Fruit fly (Drosophila melanogaster) whole organism, embryonic: ENCODE measurements around the gene CG16953.
A peak's percentile ranks its signal among the peaks of the same experiment; 100 is the strongest.

ENCODE experiments used
- ATbp ChIP-seq: fragments of 200-800 bp; sonication (Bioruptor generic); optimal IDR thresholded peaks from 2 replicates; lab custom pipeline; 2017; ENCODE audit warnings: missing biosample characterization, mild to moderate bottlenecking, missing genetic modification characterization, missing genetic modification reagents
- Asciz ChIP-seq: fragments of 200-800 bp; sonication (Bioruptor generic); optimal IDR thresholded peaks from 2 replicates; lab custom pipeline; 2017; ENCODE audit warnings: missing biosample characterization, mild to moderate bottlenecking, missing genetic modification characterization, missing genetic modification reagents
- CG11560 ChIP-seq: fragments of 200-800 bp; sonication (Bioruptor generic); IDR thresholded peaks from 3 replicates; pipeline ENCODE4 v1.3.6; 2022; ENCODE audit warnings: missing biosample characterization, missing genetic modification characterization
- CG11723 ChIP-seq: fragments of 200-800 bp; sonication (Bioruptor generic); optimal IDR thresholded peaks from 2 replicates; lab custom pipeline; 2017; ENCODE audit warnings: missing biosample characterization, mild to moderate bottlenecking, missing genetic modification characterization
- CG12155 ChIP-seq: fragments of 200-800 bp; sonication (Bioruptor generic); optimal IDR thresholded peaks from 3 replicates; lab custom pipeline; 2016; ENCODE audit warnings: missing biosample characterization, missing genetic modification characterization
- CG12744 ChIP-seq: fragments of 200-800 bp; sonication (Bioruptor generic); optimal IDR thresholded peaks from 2 replicates; lab custom pipeline; 2016; ENCODE audit warnings: missing biosample characterization, missing genetic modification characterization
- CG12769 ChIP-seq: fragments of 200-800 bp; sonication (Bioruptor generic); optimal IDR thresholded peaks from 2 replicates; lab custom pipeline; 2019; ENCODE audit warnings: missing biosample characterization, mild to moderate bottlenecking, missing genetic modification characterization, moderate library complexity
- CG13296 ChIP-seq: fragments of 200-800 bp; sonication (Bioruptor generic); optimal IDR thresholded peaks from 3 replicates; lab custom pipeline; 2018; ENCODE audit warnings: missing biosample characterization, mild to moderate bottlenecking, missing genetic modification characterization
- CG13624 ChIP-seq: fragments of 200-800 bp; sonication (Bioruptor generic); optimal IDR thresholded peaks from 2 replicates; lab custom pipeline; 2016; ENCODE audit warnings: missing biosample characterization, missing genetic modification characterization
- CG14050 ChIP-seq: fragments of 200-800 bp; sonication (Bioruptor generic); IDR thresholded peaks from 3 replicates; pipeline ENCODE4 v1.3.6; 2022; ENCODE audit warnings: missing biosample characterization, missing genetic modification characterization
- CG14667 ChIP-seq: fragments of 200-800 bp; sonication (Bioruptor generic); IDR thresholded peaks from 2 replicates; pipeline ENCODE4 v1.3.6; 2022; ENCODE audit warnings: missing biosample characterization, missing genetic modification characterization
- CG15514 ChIP-seq: fragments of 200-800 bp; sonication (Bioruptor generic); optimal IDR thresholded peaks from 3 replicates; lab custom pipeline; 2017; ENCODE audit warnings: missing biosample characterization, missing genetic modification characterization, mild to moderate bottlenecking, moderate library complexity, missing genetic modification reagents
- CG2129 ChIP-seq: fragments of 200-800 bp; sonication (Bioruptor generic); IDR thresholded peaks from 2 replicates; pipeline ENCODE4 v1.3.6; 2022; ENCODE audit warnings: missing biosample characterization, missing genetic modification characterization; ENCODE audit not compliant: partially characterized antibody
- CG30403 ChIP-seq: fragments of 200-800 bp; sonication (Bioruptor generic); optimal IDR thresholded peaks from 3 replicates; lab custom pipeline; 2016; ENCODE audit warnings: missing biosample characterization, missing genetic modification characterization
- CG32532 ChIP-seq: fragments of 200-800 bp; sonication (Bioruptor generic); IDR thresholded peaks from 2 replicates; pipeline ENCODE4 v1.3.6; 2022; ENCODE audit warnings: missing biosample characterization, missing genetic modification characterization
- CG4328 ChIP-seq: fragments of 200-800 bp; sonication (Bioruptor generic); optimal IDR thresholded peaks from 3 replicates; lab custom pipeline; 2017; ENCODE audit warnings: missing biosample characterization, missing genetic modification reagents, missing genetic modification characterization
- CG5245 ChIP-seq: fragments of 200-800 bp; sonication (Bioruptor generic); optimal IDR thresholded peaks from 3 replicates; lab custom pipeline; 2016; ENCODE audit warnings: missing biosample characterization, missing genetic modification characterization
- CG6175 ChIP-seq: fragments of 200-800 bp; sonication (Bioruptor generic); IDR thresholded peaks from 3 replicates; pipeline ENCODE4 v1.3.6; 2022; ENCODE audit warnings: missing biosample characterization, missing genetic modification characterization
- E2f1 ChIP-seq: fragments of 200-800 bp; sonication (Bioruptor generic); IDR thresholded peaks from 2 replicates; pipeline ENCODE4 v1.3.6; 2022; ENCODE audit warnings: missing biosample characterization, missing genetic modification characterization
- Eip74EF ChIP-seq, 2 experiments: fragments of 200-800 bp in 1 of 2; fragments of >200 bp in 1 of 2; sonication (Bioruptor generic) in 1 of 2; optimal IDR thresholded peaks; 2 replicates each; lab custom pipeline; 2017 to 2019; ENCODE audit warnings: missing biosample characterization in 2 of 2, missing genetic modification characterization in 2 of 2, mild to moderate bottlenecking in 1 of 2, moderate library complexity in 1 of 2
- Fer2 ChIP-seq: fragments of 200-800 bp; sonication (Bioruptor generic); optimal IDR thresholded peaks from 2 replicates; lab custom pipeline; 2018; ENCODE audit warnings: missing biosample characterization, mild to moderate bottlenecking, missing genetic modification characterization, moderate library complexity
- Hey ChIP-seq: fragments of 200-800 bp; sonication (Bioruptor generic); optimal IDR thresholded peaks from 3 replicates; lab custom pipeline; 2018; ENCODE audit warnings: missing biosample characterization, mild to moderate bottlenecking, missing genetic modification characterization
- Hr39 ChIP-seq: fragments of >200 bp; optimal IDR thresholded peaks from 2 replicates; lab custom pipeline; 2017
- Kr ChIP-seq: fragments of 200-800 bp; sonication (Bioruptor generic); optimal IDR thresholded peaks from 2 replicates; lab custom pipeline; 2017; ENCODE audit warnings: missing biosample characterization, mild to moderate bottlenecking, missing genetic modification characterization
- Mes4 ChIP-seq: fragments of 200-800 bp; sonication (Bioruptor generic); optimal IDR thresholded peaks from 2 replicates; lab custom pipeline; 2016; ENCODE audit warnings: missing biosample characterization, missing genetic modification characterization
- NFAT ChIP-seq: fragments of 200-800 bp; sonication (Bioruptor generic); IDR thresholded peaks from 2 replicates; pipeline ENCODE4 v1.3.6; 2022; ENCODE audit warnings: missing biosample characterization, missing genetic modification characterization
- Oli ChIP-seq: fragments of 200-800 bp; sonication (Bioruptor generic); optimal IDR thresholded peaks from 2 replicates; lab custom pipeline; 2018; ENCODE audit warnings: missing biosample characterization, mild to moderate bottlenecking, missing genetic modification characterization, moderate library complexity
- Pdp1 ChIP-seq, 2 experiments: fragments of 200-800 bp; sonication (Bioruptor generic); optimal IDR thresholded peaks; 3 replicates each; lab custom pipeline; 2016; ENCODE audit warnings: missing biosample characterization in 2 of 2, missing genetic modification characterization in 2 of 2, mild to moderate bottlenecking in 1 of 2, moderate library complexity in 1 of 2
- Ravus ChIP-seq: fragments of 200-800 bp; sonication (Bioruptor generic); IDR thresholded peaks from 2 replicates; pipeline ENCODE4 v1.3.6; 2022; ENCODE audit warnings: missing biosample characterization, missing genetic modification characterization
- Rx ChIP-seq: fragments of 200-800 bp; sonication (Bioruptor generic); IDR thresholded peaks from 2 replicates; pipeline ENCODE4 v1.3.6; 2022; ENCODE audit warnings: missing biosample characterization, missing genetic modification characterization
- Trl ChIP-seq, 3 experiments: fragments of >200 bp in 2 of 3; fragments of 200-800 bp in 1 of 3; sonication (Bioruptor generic) in 1 of 3; optimal IDR thresholded peaks; 2 replicates in 1 of 3; 3 replicates in 2 of 3; lab custom pipeline; 2016 to 2017; ENCODE audit warnings: missing biosample characterization in 1 of 3, missing genetic modification characterization in 1 of 3
- Usf ChIP-seq: fragments of 200-800 bp; sonication (Bioruptor generic); optimal IDR thresholded peaks from 2 replicates; lab custom pipeline; 2017; ENCODE audit warnings: missing genotype, missing biosample characterization, missing genetic modification characterization
- ac ChIP-seq: fragments of 200-800 bp; sonication (Bioruptor generic); optimal IDR thresholded peaks from 3 replicates; lab custom pipeline; 2017; ENCODE audit warnings: missing biosample characterization, mild to moderate bottlenecking, missing genetic modification characterization
- ap ChIP-seq: fragments of 200-800 bp; sonication (Bioruptor generic); IDR thresholded peaks from 2 replicates; pipeline ENCODE4 v1.3.6; 2022; ENCODE audit warnings: missing biosample characterization, missing genetic modification characterization
- bab2 ChIP-seq: fragments of 200-800 bp; sonication (Bioruptor generic); optimal IDR thresholded peaks from 2 replicates; lab custom pipeline; 2016; ENCODE audit warnings: missing biosample characterization, missing genetic modification characterization
- chinmo ChIP-seq: fragments of 200-800 bp; sonication (Bioruptor generic); IDR thresholded peaks from 4 replicates; pipeline ENCODE4 v1.3.6; 2022; ENCODE audit warnings: missing biosample characterization, missing genetic modification characterization; ENCODE audit not compliant: partially characterized antibody
- chn ChIP-seq: fragments of 200-800 bp; sonication (Bioruptor generic); optimal IDR thresholded peaks from 2 replicates; lab custom pipeline; 2016; ENCODE audit warnings: missing biosample characterization, missing genetic modification characterization
- dysf ChIP-seq: fragments of 200-800 bp; sonication (Bioruptor generic); IDR thresholded peaks from 3 replicates; pipeline ENCODE4 v1.3.6; 2022; ENCODE audit warnings: missing biosample characterization, missing genetic modification characterization
- eve ChIP-seq, 2 experiments: fragments of >200 bp; optimal IDR thresholded peaks; 2 replicates each; lab custom pipeline; 2017; ENCODE audit warnings: missing biosample characterization in 2 of 2, missing genetic modification characterization in 2 of 2
- fd102C ChIP-seq: fragments of 200-800 bp; sonication (Bioruptor generic); optimal IDR thresholded peaks from 2 replicates; lab custom pipeline; 2018; ENCODE audit warnings: missing biosample characterization, mild to moderate bottlenecking, missing genetic modification characterization, moderate library complexity
- fd64A ChIP-seq: fragments of 200-800 bp; sonication (Bioruptor generic); optimal IDR thresholded peaks from 3 replicates; lab custom pipeline; 2018; ENCODE audit warnings: missing biosample characterization, mild to moderate bottlenecking, missing genetic modification characterization
- gt ChIP-seq: fragments of 200-800 bp; sonication (Bioruptor generic); IDR thresholded peaks from 2 replicates; pipeline ENCODE4 v1.3.6; 2022; ENCODE audit warnings: missing biosample characterization, missing genetic modification characterization
- lola ChIP-seq, 3 experiments: fragments of >200 bp in 2 of 3; fragments of 200-800 bp in 1 of 3; sonication (Bioruptor generic) in 1 of 3; optimal IDR thresholded peaks; 2 replicates each; lab custom pipeline; 2017 to 2019; ENCODE audit warnings: missing biosample characterization in 3 of 3, missing genetic modification characterization in 3 of 3, mild to moderate bottlenecking in 1 of 3, moderate library complexity in 1 of 3
- nerfin-2 ChIP-seq: fragments of 200-800 bp; sonication (Bioruptor generic); IDR thresholded peaks from 2 replicates; pipeline ENCODE4 v1.3.6; 2022; ENCODE audit warnings: missing biosample characterization, missing genetic modification characterization; ENCODE audit not compliant: partially characterized antibody
- nmo ChIP-seq: fragments of 200-800 bp; sonication (Bioruptor generic); optimal IDR thresholded peaks from 2 replicates; lab custom pipeline; 2018; ENCODE audit warnings: missing biosample characterization, mild to moderate bottlenecking, missing genetic modification characterization, moderate library complexity
- otp ChIP-seq: fragments of 200-800 bp; sonication (Bioruptor generic); IDR thresholded peaks from 3 replicates; pipeline ENCODE4, ENCODE4 v1.3.6; 2022; ENCODE audit warnings: missing biosample characterization, missing genetic modification characterization
- prd ChIP-seq, 3 experiments: fragments of >200 bp in 2 of 3; fragments of 200-800 bp in 1 of 3; sonication (Bioruptor generic) in 1 of 3; optimal IDR thresholded peaks in 2 of 3; IDR thresholded peaks in 1 of 3; 2 replicates in 2 of 3; 3 replicates in 1 of 3; pipeline versions ENCODE4 v1.3.6 to Lab custom; 2017 to 2022; ENCODE audit warnings: missing biosample characterization in 1 of 3, missing genetic modification characterization in 1 of 3
- slou ChIP-seq: fragments of 200-800 bp; sonication (Bioruptor generic); optimal IDR thresholded peaks from 3 replicates; lab custom pipeline; 2016; ENCODE audit warnings: missing biosample characterization, missing genetic modification characterization
- usp ChIP-seq: fragments of >200 bp; optimal IDR thresholded peaks from 2 replicates; lab custom pipeline; 2017; ENCODE audit warnings: missing biosample characterization, missing genetic modification characterization
- wdn ChIP-seq: fragments of 200-800 bp; sonication (Bioruptor generic); IDR thresholded peaks from 2 replicates; pipeline ENCODE4 v1.3.6; 2022; ENCODE audit warnings: missing biosample characterization, missing genetic modification characterization

The CG16953 gene

DNA sequence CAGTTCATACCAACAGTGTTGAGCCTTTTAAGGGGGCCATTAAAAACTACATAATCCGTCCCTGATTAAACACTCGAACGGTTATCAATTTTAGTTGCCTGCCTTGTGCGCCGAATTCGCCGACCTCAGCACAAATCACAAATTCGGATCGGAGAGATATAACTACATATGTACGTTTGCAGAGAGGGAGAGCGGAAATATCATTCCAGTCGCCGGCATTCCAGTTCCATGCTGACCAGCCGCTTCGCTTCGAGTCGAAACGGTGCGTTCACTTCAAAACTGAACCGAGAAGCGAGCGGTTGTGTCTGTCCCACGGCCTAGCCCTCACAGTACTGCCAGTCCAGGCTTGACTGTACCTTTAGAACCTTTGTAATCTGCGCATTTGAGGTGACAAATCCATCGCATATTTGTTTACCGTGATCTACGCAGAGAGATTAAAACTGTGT lies 11.1 kb downstream of the CG16953 start (continued):
- TF ChIP-seq ATbp = no peak
- TF ChIP-seq CG2129 (GFP tag; lab: Robert Waterston, UW) = no peak
- no peak for TF ChIP-seq CG11560 (tag; lab: Robert Waterston, UW)
- TF ChIP-seq slou (GFP tag; lab: Kevin White, UChicago) = no peak
- peak; percentile 51 for TF ChIP-seq CG15514 (GFP tag; lab: Kevin White, UChicago)
- no peak for TF ChIP-seq dysf (GFP tag; lab: Robert Waterston, UW)
- no peak for TF ChIP-seq Ravus (GFP tag; lab: Robert Waterston, UW)
- TF ChIP-seq fd102C (GFP tag; lab: Kevin White, UChicago) = no peak
- TF ChIP-seq Eip74EF (GFP tag; optimal IDR thresholded peaks at IDR 0.05; lab: Kevin White, UChicago) = no peak
- TF ChIP-seq nerfin-2 (GFP tag; lab: Robert Waterston, UW) = no peak
- no peak for TF ChIP-seq ac
- TF ChIP-seq Rx (GFP tag; lab: Robert Waterston, UW) = no peak
- TF ChIP-seq usp (GFP tag; lab: Kevin White, UChicago) = no peak
- peak in 1 of 2 experiments; percentile 63 for TF ChIP-seq Pdp1 (GFP tag; optimal IDR thresholded peaks at IDR 0.05; lab: Kevin White, UChicago)
- peak; percentile 52; the same call in 1 of the 2 replicates for TF ChIP-seq CG32532 (GFP tag; lab: Robert Waterston, UW)
- no peak for TF ChIP-seq Kr (GFP tag; lab: Kevin White, UChicago)
- no peak for TF ChIP-seq CG5245 (GFP tag; lab: Kevin White, UChicago)
- no peak for TF ChIP-seq CG12744 (GFP tag; lab: Kevin White, UChicago)
- TF ChIP-seq CG30403 (GFP tag; lab: Kevin White, UChicago) = no peak
- TF ChIP-seq wdn (GFP tag; lab: Robert Waterston, UW) = peak; percentile 55; the same call in 1 of the 2 replicates
- TF ChIP-seq fd64A (GFP tag; lab: Kevin White, UChicago) = no peak
- TF ChIP-seq CG14050 (GFP tag; lab: Robert Waterston, UW) = no peak
- peak; percentile 11 for TF ChIP-seq CG13624 (GFP tag; lab: Kevin White, UChicago)
- no peak for TF ChIP-seq Asciz (GFP tag; lab: Kevin White, UChicago)
- TF ChIP-seq otp (GFP tag; lab: Robert Waterston, UW) = no peak
- no peak for TF ChIP-seq lola (GFP tag; optimal IDR thresholded peaks at IDR 0.05; lab: Kevin White, UChicago)
- peak in 1 of 2 experiments; percentile 61 for TF ChIP-seq Trl (optimal IDR thresholded peaks at IDR 0.05; lab: Kevin White, UChicago)
- TF ChIP-seq Trl (GFP tag; optimal IDR thresholded peaks at IDR 0.05; lab: Kevin White, UChicago) = no peak
- no peak for TF ChIP-seq Oli (tag; lab: Kevin White, UChicago)
- TF ChIP-seq nmo (GFP tag; lab: Kevin White, UChicago) = no peak
- TF ChIP-seq CG6175 (GFP tag; lab: Robert Waterston, UW) = no peak
- peak; percentile 90 for TF ChIP-seq Hey (tag; lab: Kevin White, UChicago)
- peak; percentile 72; the same call in 3 of the 4 replicates for TF ChIP-seq chinmo (GFP tag; lab: Robert Waterston, UW)
- no peak for TF ChIP-seq Mes4 (GFP tag; lab: Kevin White, UChicago)
- TF ChIP-seq CG11723 (GFP tag; lab: Kevin White, UChicago) = no peak
- TF ChIP-seq CG4328 (GFP tag; lab: Kevin White, UChicago) = peak; percentile 32
- no peak for TF ChIP-seq eve (GFP tag; optimal IDR thresholded peaks at IDR 0.05; lab: Kevin White, UChicago)
- peak; percentile 31; the same call in 1 of the 2 replicates for TF ChIP-seq E2f1 (GFP tag; lab: Robert Waterston, UW)
- no peak for TF ChIP-seq prd (optimal IDR thresholded peaks at IDR 0.05; lab: Kevin White, UChicago)
- TF ChIP-seq prd (GFP tag; IDR thresholded peaks at IDR 0.05; lab: Robert Waterston, UW) = no peak
- TF ChIP-seq ap (GFP tag; lab: Robert Waterston, UW) = no peak
- TF ChIP-seq CG13296 (GFP tag; lab: Kevin White, UChicago) = no peak
- TF ChIP-seq NFAT (GFP tag; lab: Robert Waterston, UW) = peak; percentile 32; the same call in 1 of the 2 replicates
- no peak for TF ChIP-seq bab2 (GFP tag; lab: Kevin White, UChicago)
- no peak for TF ChIP-seq CG14667 (GFP tag; lab: Robert Waterston, UW)
- TF ChIP-seq Usf (GFP tag; lab: Kevin White, UChicago) = no peak
- no peak for TF ChIP-seq chn
- TF ChIP-seq CG12155 (GFP tag; lab: Kevin White, UChicago) = no peak
- TF ChIP-seq gt (GFP tag; lab: Robert Waterston, UW) = no peak
- TF ChIP-seq Fer2 (tag; lab: Kevin White, UChicago) = no peak
- no peak for TF ChIP-seq Hr39 (lab: Kevin White, UChicago)
- TF ChIP-seq CG12769 (tag; lab: Kevin White, UChicago) = peak; percentile 68
